Fruit fly (Drosophila melanogaster): ENCODE data around the gene ND-SGDH.

DNA sequence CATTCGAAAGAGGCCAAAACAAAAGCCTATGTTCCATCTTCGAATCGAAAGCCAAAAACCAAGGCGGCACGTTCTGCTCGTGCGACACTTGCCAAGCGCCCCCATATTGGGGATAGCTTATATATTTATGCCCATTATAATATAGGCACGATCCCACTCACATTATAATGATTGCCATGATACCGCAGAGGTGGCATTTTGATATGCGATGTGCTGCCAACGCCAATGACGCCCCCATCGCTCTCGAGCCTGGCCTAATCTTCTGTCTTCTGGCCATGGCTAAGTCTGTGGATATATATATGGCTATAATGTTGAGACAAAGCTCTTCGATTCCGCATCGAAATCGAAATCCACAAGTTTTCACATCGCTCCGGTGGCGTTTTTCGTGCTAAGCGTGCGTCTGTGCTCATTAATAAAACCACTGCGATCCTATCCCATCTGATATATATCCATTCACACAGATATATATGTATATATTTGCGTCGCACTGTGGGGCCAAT is 45.5 kb downstream of the ND-SGDH start:
- no peak for TF ChIP-seq psq (GFP tag; optimal IDR thresholded peaks at IDR 0.05)
- TF ChIP-seq Jra (GFP tag; optimal IDR thresholded peaks at IDR 0.05), result no peak
- TF ChIP-seq Myc (optimal IDR thresholded peaks at IDR 0.05), result no peak
- no peak for TF ChIP-seq dmrt93B (GFP tag; optimal IDR thresholded peaks at IDR 0.05)
- no peak for TF ChIP-seq HLH106 (tag; optimal IDR thresholded peaks at IDR 0.05)
- no peak for TF ChIP-seq h (GFP tag; optimal IDR thresholded peaks at IDR 0.05)
